Worm (Caenorhabditis elegans) whole organism, late embryonic: ENCODE data around the gene ceh-20.

ENCODE experiments used
- ama-1 ChIP-seq: fragments of 150-350 bp; optimal IDR thresholded peaks from 2 replicates; lab custom pipeline; 2014
- ets-4 ChIP-seq: sonication (generic microtip); optimal IDR thresholded peaks from 2 replicates; lab custom pipeline; 2016; ENCODE audit warnings: missing genetic modification characterization, missing compliant biosample characterization
- eyg-1 ChIP-seq: sonication (generic microtip); optimal IDR thresholded peaks from 2 replicates; lab custom pipeline; 2016; ENCODE audit warnings: missing genotype, missing genetic modification characterization, missing compliant biosample characterization
- fkh-10 ChIP-seq: fragments of 150-350 bp; optimal IDR thresholded peaks from 2 replicates; lab custom pipeline; 2014; ENCODE audit warnings: missing biosample characterization, missing genetic modification reagents, missing genetic modification characterization
- gmeb-2 ChIP-seq: sonication (generic microtip); optimal IDR thresholded peaks from 2 replicates; lab custom pipeline; 2016; ENCODE audit warnings: missing genetic modification characterization, inconsistent platforms, missing compliant biosample characterization
- pax-1 ChIP-seq: fragments of 150-350 bp; optimal IDR thresholded peaks from 2 replicates; lab custom pipeline; 2014; ENCODE audit warnings: missing biosample characterization, missing genetic modification characterization

DNA sequence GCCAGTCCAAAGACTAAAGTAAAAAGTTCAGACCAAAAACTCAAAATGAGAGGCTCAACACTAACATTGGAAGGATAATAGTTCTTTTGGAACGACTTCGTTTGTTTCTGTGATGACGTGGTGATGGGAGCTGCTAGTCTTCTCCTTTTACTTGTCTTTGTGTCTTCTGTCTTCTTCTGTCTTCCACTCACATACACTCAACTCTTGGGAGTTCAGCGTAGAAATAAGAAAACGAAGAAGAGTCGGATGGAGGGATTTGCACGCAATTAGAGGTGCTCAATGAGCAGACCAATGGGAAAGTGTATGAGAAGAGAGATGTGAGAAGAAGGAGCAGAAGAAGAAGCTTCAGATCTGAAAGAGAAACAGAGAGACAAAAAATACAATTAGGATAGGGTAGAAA is 32.4 kb downstream of the ceh-20 start:
- TF ChIP-seq eyg-1 (tag; lab: Kevin White, UChicago), result no peak
- no peak for TF ChIP-seq pax-1 (tag; lab: Kevin White, UChicago)
- no peak for TF ChIP-seq gmeb-2 (tag; lab: Kevin White, UChicago)
- TF ChIP-seq fkh-10, result no peak
- no peak for TF ChIP-seq ama-1 (lab: Kevin White, UChicago)
- TF ChIP-seq ets-4 (tag; lab: Kevin White, UChicago), result no peak
